Fruit fly (Drosophila melanogaster) whole organism, embryonic: ENCODE measurements around the gene Ykt6.

Experiments used
- Blimp-1 ChIP-seq: fragments of 200-800 bp; sonication (Bioruptor generic); optimal IDR thresholded peaks from 3 replicates; lab custom pipeline; 2018; ENCODE audit warnings: missing biosample characterization, missing genetic modification characterization, mild to moderate bottlenecking, moderate library complexity, missing genetic modification reagents
- CG10366 ChIP-seq: fragments of 200-800 bp; sonication (Bioruptor generic); IDR thresholded peaks from 2 replicates; pipeline ENCODE4 v1.3.6; 2022; ENCODE audit warnings: missing biosample characterization, missing genetic modification characterization
- CG12071 ChIP-seq: fragments of 200-800 bp; sonication (Bioruptor generic); optimal IDR thresholded peaks from 3 replicates; lab custom pipeline; 2018; ENCODE audit warnings: missing biosample characterization, mild to moderate bottlenecking, missing genetic modification characterization
- CG12104 ChIP-seq: fragments of 200-800 bp; sonication (Bioruptor generic); optimal IDR thresholded peaks from 3 replicates; lab custom pipeline; 2016; ENCODE audit warnings: missing biosample characterization, missing genetic modification characterization
- CG12155 ChIP-seq: fragments of 200-800 bp; sonication (Bioruptor generic); optimal IDR thresholded peaks from 3 replicates; lab custom pipeline; 2016; ENCODE audit warnings: missing biosample characterization, missing genetic modification characterization
- CG12219 ChIP-seq: fragments of 200-800 bp; sonication (Bioruptor generic); optimal IDR thresholded peaks from 3 replicates; lab custom pipeline; 2018; ENCODE audit warnings: missing biosample characterization, mild to moderate bottlenecking, missing genetic modification characterization
- CG1233 ChIP-seq: fragments of 200-800 bp; sonication (Bioruptor generic); optimal IDR thresholded peaks from 4 replicates; lab custom pipeline; 2018; ENCODE audit warnings: missing biosample characterization, mild to moderate bottlenecking, missing genetic modification characterization
- CG12391 ChIP-seq: fragments of 200-800 bp; sonication (Bioruptor generic); optimal IDR thresholded peaks from 3 replicates; lab custom pipeline; 2018; ENCODE audit warnings: missing biosample characterization, mild to moderate bottlenecking, missing genetic modification characterization, moderate library complexity
- CG13775 ChIP-seq: fragments of 200-800 bp; sonication (Bioruptor generic); optimal IDR thresholded peaks from 3 replicates; lab custom pipeline; 2017; ENCODE audit warnings: missing biosample characterization, mild to moderate bottlenecking, missing genetic modification characterization
- CG1792 ChIP-seq: fragments of 200-800 bp; sonication (Bioruptor generic); optimal IDR thresholded peaks from 2 replicates; lab custom pipeline; 2016; ENCODE audit warnings: missing biosample characterization, missing genetic modification characterization
- CG2120 ChIP-seq: fragments of 200-800 bp; sonication (Bioruptor generic); optimal IDR thresholded peaks from 3 replicates; lab custom pipeline; 2016; ENCODE audit warnings: missing biosample characterization, missing genetic modification characterization
- CG2889 ChIP-seq: fragments of 200-800 bp; sonication (Bioruptor generic); IDR thresholded peaks from 3 replicates; pipeline ENCODE4 v1.3.6; 2022; ENCODE audit warnings: missing biosample characterization, missing genetic modification characterization
- CG30020 ChIP-seq: fragments of 200-800 bp; optimal IDR thresholded peaks from 2 replicates; lab custom pipeline; 2019; ENCODE audit warnings: missing biosample characterization, mild to moderate bottlenecking, missing genetic modification characterization, moderate library complexity
- CG32767 ChIP-seq: fragments of 200-800 bp; sonication (Bioruptor generic); IDR thresholded peaks from 2 replicates; pipeline ENCODE4 v1.3.6; 2022; ENCODE audit warnings: missing biosample characterization, missing genetic modification characterization
- CG34224 ChIP-seq: fragments of 200-800 bp; sonication (Bioruptor generic); IDR thresholded peaks from 3 replicates; pipeline ENCODE4 v1.3.6; 2022; ENCODE audit warnings: missing biosample characterization, missing genetic modification characterization; ENCODE audit not compliant: partially characterized antibody
- CG4360 ChIP-seq: fragments of 200-800 bp; sonication (Bioruptor generic); IDR thresholded peaks from 2 replicates; pipeline ENCODE4 v1.3.6; 2022; ENCODE audit warnings: missing biosample characterization, missing genetic modification characterization
- CG5953 ChIP-seq: fragments of 200-800 bp; sonication (Bioruptor generic); IDR thresholded peaks from 2 replicates; pipeline ENCODE4 v1.3.6; 2022; ENCODE audit warnings: missing biosample characterization, missing genetic modification characterization
- CG9727 ChIP-seq: fragments of 200-800 bp; sonication (Bioruptor generic); optimal IDR thresholded peaks from 3 replicates; lab custom pipeline; 2017; ENCODE audit warnings: missing biosample characterization, mild to moderate bottlenecking, missing genetic modification characterization
- Chrac-16 ChIP-seq: fragments of 200-800 bp; sonication (Bioruptor generic); optimal IDR thresholded peaks from 3 replicates; lab custom pipeline; 2016; ENCODE audit warnings: missing biosample characterization, missing genetic modification characterization
- Dfd ChIP-seq, 2 experiments: fragments of >200 bp; optimal IDR thresholded peaks; 2 replicates each; lab custom pipeline; 2017; ENCODE audit warnings: missing biosample characterization in 2 of 2, missing genetic modification characterization in 2 of 2
- Drgx ChIP-seq: fragments of 200-800 bp; sonication (Bioruptor generic); IDR thresholded peaks from 2 replicates; pipeline ENCODE4 v1.3.6; 2022; ENCODE audit warnings: missing biosample characterization, missing genetic modification characterization
- E2f1 ChIP-seq: fragments of 200-800 bp; sonication (Bioruptor generic); IDR thresholded peaks from 2 replicates; pipeline ENCODE4 v1.3.6; 2022; ENCODE audit warnings: missing biosample characterization, missing genetic modification characterization
- Hr3 ChIP-seq: fragments of 200-800 bp; sonication (Bioruptor generic); optimal IDR thresholded peaks from 3 replicates; lab custom pipeline; 2016; ENCODE audit warnings: missing biosample characterization, missing genetic modification characterization
- Hr39 ChIP-seq: fragments of >200 bp; optimal IDR thresholded peaks from 2 replicates; lab custom pipeline; 2017
- MTF-1 ChIP-seq: fragments of 200-800 bp; sonication (Bioruptor generic); optimal IDR thresholded peaks from 2 replicates; lab custom pipeline; 2018; ENCODE audit warnings: missing biosample characterization, mild to moderate bottlenecking, missing genetic modification characterization, borderline replicate concordance
- Oaz ChIP-seq: fragments of 200-800 bp; sonication (Bioruptor generic); IDR thresholded peaks from 2 replicates; pipeline ENCODE4 v1.3.6; 2022; ENCODE audit warnings: missing biosample characterization, missing genetic modification characterization
- Spps ChIP-seq: fragments of 200-800 bp; sonication (Bioruptor generic); optimal IDR thresholded peaks from 2 replicates; lab custom pipeline; 2018; ENCODE audit warnings: missing biosample characterization, mild to moderate bottlenecking, missing genetic modification characterization
- abd-A ChIP-seq: fragments of 200-800 bp; sonication (Bioruptor generic); optimal IDR thresholded peaks from 3 replicates; lab custom pipeline; 2019; ENCODE audit warnings: missing biosample characterization, mild to moderate bottlenecking, missing genetic modification characterization, moderate library complexity
- ato ChIP-seq: fragments of 200-800 bp; sonication (Bioruptor generic); IDR thresholded peaks from 2 replicates; pipeline ENCODE4 v1.3.6; 2022; ENCODE audit warnings: missing biosample characterization, missing genetic modification characterization; ENCODE audit not compliant: partially characterized antibody
- btn ChIP-seq: fragments of 200-800 bp; sonication (Bioruptor generic); optimal IDR thresholded peaks from 2 replicates; lab custom pipeline; 2016; ENCODE audit warnings: missing biosample characterization, missing genetic modification characterization
- chn ChIP-seq: fragments of 200-800 bp; sonication (Bioruptor generic); optimal IDR thresholded peaks from 2 replicates; lab custom pipeline; 2016; ENCODE audit warnings: missing biosample characterization, missing genetic modification characterization
- crol ChIP-seq: fragments of 200-800 bp; sonication (Bioruptor generic); IDR thresholded peaks from 2 replicates; pipeline ENCODE4 v1.3.6; 2022; ENCODE audit warnings: missing biosample characterization, missing genetic modification characterization
- disco-r ChIP-seq: fragments of 200-800 bp; sonication (Bioruptor generic); optimal IDR thresholded peaks from 2 replicates; lab custom pipeline; 2016; ENCODE audit warnings: missing biosample characterization, missing genetic modification characterization
- dm ChIP-seq: fragments of 200-800 bp; sonication (Bioruptor generic); optimal IDR thresholded peaks from 3 replicates; lab custom pipeline; 2016; ENCODE audit warnings: missing biosample characterization, missing genetic modification characterization
- her ChIP-seq: fragments of 200-800 bp; sonication (Bioruptor generic); optimal IDR thresholded peaks from 2 replicates; lab custom pipeline; 2016; ENCODE audit warnings: missing biosample characterization, missing genetic modification characterization
- hkb ChIP-seq, 2 experiments: fragments of 200-800 bp in 1 of 2; fragments of >200 bp in 1 of 2; sonication (Bioruptor generic) in 1 of 2; IDR thresholded peaks in 1 of 2; optimal IDR thresholded peaks in 1 of 2; 2 replicates each; pipeline versions ENCODE4 v1.3.6 to Lab custom; 2017 to 2022; ENCODE audit warnings: missing biosample characterization in 1 of 2, missing genetic modification characterization in 1 of 2
- hth ChIP-seq: fragments of >200 bp; optimal IDR thresholded peaks from 2 replicates; lab custom pipeline; 2017; ENCODE audit warnings: inconsistent platforms
- lbe ChIP-seq: fragments of 200-800 bp; sonication (Bioruptor generic); optimal IDR thresholded peaks from 2 replicates; lab custom pipeline; 2016; ENCODE audit warnings: missing biosample characterization, mild to moderate bottlenecking, missing genetic modification characterization
- mld ChIP-seq: fragments of 200-800 bp; sonication (Bioruptor generic); IDR thresholded peaks from 3 replicates; pipeline ENCODE4 v1.3.6; 2022; ENCODE audit warnings: missing biosample characterization, missing genetic modification characterization; ENCODE audit not compliant: partially characterized antibody
- nerfin-1 ChIP-seq: fragments of 200-800 bp; sonication (Bioruptor generic); optimal IDR thresholded peaks from 3 replicates; lab custom pipeline; 2019; ENCODE audit warnings: missing biosample characterization, mild to moderate bottlenecking, missing genetic modification characterization, moderate library complexity
- pho ChIP-seq: fragments of 200-800 bp; sonication (Bioruptor generic); optimal IDR thresholded peaks from 2 replicates; lab custom pipeline; 2016; ENCODE audit warnings: missing biosample characterization, missing genetic modification characterization
- phol ChIP-seq: fragments of 200-800 bp; sonication (Bioruptor generic); optimal IDR thresholded peaks from 3 replicates; lab custom pipeline; 2018; ENCODE audit warnings: missing biosample characterization, mild to moderate bottlenecking, missing genetic modification characterization, moderate library complexity
- pnt ChIP-seq: fragments of 200-800 bp; sonication (Bioruptor generic); optimal IDR thresholded peaks from 3 replicates; lab custom pipeline; 2016; ENCODE audit warnings: missing biosample characterization, missing genetic modification characterization
- row ChIP-seq: fragments of 200-800 bp; sonication (Bioruptor generic); IDR thresholded peaks from 3 replicates; pipeline ENCODE4 v1.3.6; 2022; ENCODE audit warnings: missing biosample characterization, missing genetic modification characterization
- stwl ChIP-seq: fragments of 200-800 bp; sonication (Bioruptor generic); optimal IDR thresholded peaks from 3 replicates; lab custom pipeline; 2018; ENCODE audit warnings: missing biosample characterization, mild to moderate bottlenecking, missing genetic modification characterization, moderate library complexity
- tgo ChIP-seq: fragments of 200-800 bp; sonication (Bioruptor generic); IDR thresholded peaks from 3 replicates; pipeline ENCODE4 v1.3.6; 2022; ENCODE audit warnings: missing biosample characterization, missing genetic modification characterization
- tll ChIP-seq, 2 experiments: fragments of 200-800 bp in 1 of 2; fragments of >200 bp in 1 of 2; sonication (Bioruptor generic) in 1 of 2; optimal IDR thresholded peaks; 2 replicates each; lab custom pipeline; 2017 to 2019; ENCODE audit warnings: missing biosample characterization in 2 of 2, missing genetic modification characterization in 2 of 2, mild to moderate bottlenecking in 1 of 2, moderate library complexity in 1 of 2
- wdn ChIP-seq: fragments of 200-800 bp; sonication (Bioruptor generic); IDR thresholded peaks from 2 replicates; pipeline ENCODE4 v1.3.6; 2022; ENCODE audit warnings: missing biosample characterization, missing genetic modification characterization
- zfh1 ChIP-seq: fragments of 200-800 bp; sonication (Bioruptor generic); IDR thresholded peaks from 3 replicates; pipeline ENCODE4 v1.3.6; 2022; ENCODE audit warnings: missing biosample characterization, missing genetic modification characterization

Ykt6 gene

DNA sequence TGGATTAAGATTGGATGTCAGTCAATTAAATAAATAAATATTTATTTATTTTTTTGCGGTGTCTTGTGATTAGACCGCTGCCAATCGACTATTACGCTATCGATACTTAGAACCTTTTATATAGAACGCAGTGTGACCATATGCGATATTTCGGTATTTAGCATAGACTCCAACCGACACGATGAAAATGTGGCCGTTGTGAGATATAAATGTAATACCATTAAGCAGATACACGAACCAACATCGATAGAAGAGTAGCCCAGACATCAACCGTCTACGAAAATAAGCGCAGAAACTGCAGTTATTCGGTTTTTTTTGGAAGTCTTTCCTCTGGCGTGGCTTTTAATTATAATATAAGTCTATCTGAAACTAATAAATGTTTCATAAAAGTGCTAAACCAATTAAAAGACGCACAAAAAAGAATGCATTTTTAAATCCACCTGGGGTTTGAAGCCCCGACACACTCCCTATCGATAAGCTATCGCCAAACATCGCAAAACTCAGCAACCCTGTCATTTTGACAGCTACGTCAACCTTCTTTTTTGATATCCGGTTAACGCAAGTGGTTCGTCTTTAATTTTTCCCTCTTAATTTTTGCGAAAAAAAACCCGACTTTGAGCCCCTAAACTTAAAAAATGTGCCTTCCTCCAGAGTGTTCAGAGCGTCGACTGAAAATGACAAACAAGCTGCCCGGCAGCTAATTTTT, 13.2 kb downstream of the Ykt6 start, which contains the start of the genes Dhdds and RpS14a (continued):
- peak; percentile 57 for TF ChIP-seq CG12071 (GFP tag; lab: Kevin White, UChicago)
- TF ChIP-seq MTF-1 (GFP tag; lab: Kevin White, UChicago) = peak; percentile 68
- TF ChIP-seq chn (GFP tag; lab: Kevin White, UChicago) = no peak
- TF ChIP-seq Dfd (GFP tag; optimal IDR thresholded peaks at IDR 0.05; lab: Kevin White, UChicago) = no peak
- TF ChIP-seq btn = no peak
- TF ChIP-seq abd-A = no peak
- peak; percentile 60 for TF ChIP-seq dm (GFP tag; lab: Kevin White, UChicago)
- peak; percentile 14; the same call in 1 of the 2 replicates for TF ChIP-seq CG10366 (GFP tag; lab: Robert Waterston, UW)
- TF ChIP-seq CG30020 (tag; lab: Kevin White, UChicago) = peak; percentile 50
- no peak for TF ChIP-seq pnt (GFP tag; lab: Kevin White, UChicago)
- no peak for TF ChIP-seq disco-r (GFP tag; lab: Kevin White, UChicago)
- peak; percentile 82 for TF ChIP-seq CG12104 (GFP tag; lab: Kevin White, UChicago)
- TF ChIP-seq tgo (GFP tag; lab: Robert Waterston, UW) = no peak
- peak; percentile 28 for TF ChIP-seq CG12219
- no peak for TF ChIP-seq hth (lab: Kevin White, UChicago)
- peak; percentile 89 for TF ChIP-seq CG13775
- no peak for TF ChIP-seq CG4360
- TF ChIP-seq E2f1 (GFP tag; lab: Robert Waterston, UW) = no peak
- peak; percentile 25 for TF ChIP-seq CG2120 (GFP tag; lab: Kevin White, UChicago)
- peak; percentile 38 for TF ChIP-seq CG12155
- TF ChIP-seq CG2889 (GFP tag; lab: Robert Waterston, UW) = no peak
- TF ChIP-seq Spps (tag; lab: Kevin White, UChicago) = peak; percentile 25
- TF ChIP-seq nerfin-1 (tag; lab: Kevin White, UChicago) = peak; percentile 44
- TF ChIP-seq CG34224 (GFP tag; lab: Robert Waterston, UW) = peak; percentile 67; the same call in 2 of the 3 replicates
- TF ChIP-seq CG32767 = no peak
- peak; percentile 25 for TF ChIP-seq Hr3
- no peak for TF ChIP-seq crol (GFP tag; lab: Robert Waterston, UW)
- peak; percentile 63 for TF ChIP-seq CG12391
- TF ChIP-seq Blimp-1 (GFP tag; lab: Kevin White, UChicago) = no peak
- TF ChIP-seq lbe (GFP tag; lab: Kevin White, UChicago) = no peak
- peak; percentile 12 for TF ChIP-seq her (GFP tag; lab: Kevin White, UChicago)
- no peak for TF ChIP-seq Drgx (GFP tag; lab: Robert Waterston, UW)
- no peak for TF ChIP-seq Hr39 (lab: Kevin White, UChicago)
- no peak for TF ChIP-seq stwl (tag; lab: Kevin White, UChicago)
- TF ChIP-seq hkb (optimal IDR thresholded peaks at IDR 0.05; lab: Kevin White, UChicago) = peak; percentile 95
- peak; percentile 46; the same call in 1 of the 2 replicates for TF ChIP-seq hkb (GFP tag; IDR thresholded peaks at IDR 0.05; lab: Robert Waterston, UW)
- TF ChIP-seq Chrac-16 (GFP tag; lab: Kevin White, UChicago) = peak; percentile 10
- TF ChIP-seq phol (tag; lab: Kevin White, UChicago) = peak; percentile 80
- TF ChIP-seq tll (GFP tag; optimal IDR thresholded peaks at IDR 0.05; lab: Kevin White, UChicago) = peak; percentile 19 to 85
- TF ChIP-seq ato (GFP tag; lab: Robert Waterston, UW) = peak; percentile 34; the same call in 1 of the 2 replicates
- no peak for TF ChIP-seq mld (GFP tag; lab: Robert Waterston, UW)
- TF ChIP-seq CG5953 (GFP tag; lab: Robert Waterston, UW) = no peak
- TF ChIP-seq CG9727 (GFP tag; lab: Kevin White, UChicago) = peak; percentile 90
- 0 out of 3 replicates have a peak, but pooled peaks have one; percentile 15 for TF ChIP-seq zfh1 (GFP tag; lab: Robert Waterston, UW)
- peak; percentile 15; the same call in 1 of the 3 replicates for TF ChIP-seq row (GFP tag; lab: Robert Waterston, UW)
- TF ChIP-seq CG1233 (GFP tag; lab: Kevin White, UChicago) = peak; percentile 59
- TF ChIP-seq CG1792 (GFP tag; lab: Kevin White, UChicago) = no peak
- peak; percentile 35 for TF ChIP-seq pho (GFP tag; lab: Kevin White, UChicago)
- no peak for TF ChIP-seq wdn (GFP tag; lab: Robert Waterston, UW)
- no peak for TF ChIP-seq Oaz (GFP tag; lab: Robert Waterston, UW)
